Fruit fly (Drosophila melanogaster) whole organism: ENCODE data around the gene slmo.

ENCODE experiments used
- CG8478 ChIP-seq: fragments of >200 bp; optimal IDR thresholded peaks from 2 replicates; lab custom pipeline; 2018; ENCODE audit warnings: inconsistent platforms
- Dll ChIP-seq: fragments of >200 bp; optimal IDR thresholded peaks from 2 replicates; lab custom pipeline; 2017
- EcR ChIP-seq, 2 experiments: fragments of >200 bp; optimal IDR thresholded peaks; 2 replicates each; lab custom pipeline; 2017; ENCODE audit warnings: missing biosample characterization in 2 of 2, missing genetic modification characterization in 2 of 2, missing genetic modification reagents in 2 of 2
- pan ChIP-seq: fragments of >200 bp; optimal IDR thresholded peaks from 2 replicates; lab custom pipeline; 2017
- psq ChIP-seq: fragments of >200 bp; optimal IDR thresholded peaks from 2 replicates; lab custom pipeline; 2017
- usp ChIP-seq: fragments of >200 bp; optimal IDR thresholded peaks from 2 replicates; lab custom pipeline; 2017; ENCODE audit warnings: missing biosample characterization, missing genetic modification characterization, mixed read lengths

Gene slmo

DNA sequence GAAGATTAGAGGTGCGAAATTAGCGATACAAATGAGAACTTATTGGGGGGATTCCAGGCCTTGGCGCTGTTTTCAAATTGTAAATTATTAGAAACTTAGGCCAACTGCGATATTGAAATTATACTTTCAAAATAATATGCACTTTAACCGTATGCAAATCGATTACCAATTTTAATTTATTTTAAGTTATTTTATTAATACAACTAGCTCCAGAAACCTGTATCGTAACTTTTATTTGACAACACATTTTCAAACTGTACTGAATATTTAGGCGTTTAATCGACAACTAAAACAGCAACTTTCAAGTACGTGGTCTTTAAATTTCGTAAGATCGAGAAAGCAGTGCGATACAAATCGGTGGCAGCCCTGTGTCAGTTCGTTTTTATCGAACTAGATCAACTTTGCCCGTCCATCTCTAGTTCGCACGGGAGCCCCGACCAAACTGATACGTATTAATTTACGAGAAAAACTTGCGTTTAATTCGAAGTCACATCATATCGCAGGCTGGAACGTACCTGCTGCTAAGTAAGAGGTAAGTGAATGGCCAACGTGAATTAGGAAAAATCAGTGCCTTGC lies 22.2 kb upstream of the slmo start, which contains the start of the genes CG9154 and Kr-h2:
TSS of gene CG9154 (minus strand) at position 31 of the 576 bp plus-strand sequence.
TSS of gene Kr-h2 (plus strand) at position 335 of the 576 bp plus-strand sequence.
- TF ChIP-seq usp (GFP tag; lab: Kevin White, UChicago) (no peak), psq (lab: Kevin White, UChicago) (no peak), CG8478 (lab: Kevin White, UChicago) (no peak), pan (lab: Kevin White, UChicago) (no peak), EcR (GFP tag; optimal IDR thresholded peaks at IDR 0.05; lab: Kevin White, UChicago) (no peak), Dll (lab: Kevin White, UChicago) (no peak)

- TF ChIP-seq psq (lab: Kevin White, UChicago), result no peak
- TF ChIP-seq Dll (lab: Kevin White, UChicago), result no peak
Measured at dm6 chr2L:6068544-6069251, 20.2 kb upstream of the slmo start, which contains the start of the genes CG9150 and Pfdn1. Gene CG9150, minus strand, starts transcription at chr2L:6068594. Gene Pfdn1, plus strand, starts transcription at chr2L:6069079.

DNA sequence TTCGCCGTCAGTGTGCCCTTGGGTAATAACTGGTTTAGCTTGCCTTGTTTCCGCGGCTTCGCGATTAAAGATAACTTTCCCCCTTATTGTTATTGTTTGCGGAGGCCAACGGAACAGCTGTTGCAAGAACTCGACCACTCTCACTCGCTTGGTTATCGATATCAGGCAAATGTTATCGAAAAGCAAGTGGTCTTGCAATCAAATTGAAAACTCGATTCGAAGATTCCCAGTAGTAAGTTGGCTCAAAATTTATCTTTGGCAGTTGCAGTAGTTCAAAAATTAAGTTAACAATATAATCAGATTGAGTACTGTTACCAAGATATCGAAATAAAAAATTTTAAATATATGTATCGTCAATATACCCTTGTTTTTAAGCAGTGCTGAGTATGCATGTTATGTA lies 17.3 kb upstream of the slmo start, which contains the start of the genes Fbw5 and CG9147:
TSS of gene Fbw5 (minus strand) at position 131 of the 400 bp plus-strand sequence.
TSS of gene CG9147 (plus strand) at position 175 of the 400 bp plus-strand sequence.
- TF ChIP-seq CG8478 (lab: Kevin White, UChicago) (no peak), pan (lab: Kevin White, UChicago) (peak; percentile 97)

DNA sequence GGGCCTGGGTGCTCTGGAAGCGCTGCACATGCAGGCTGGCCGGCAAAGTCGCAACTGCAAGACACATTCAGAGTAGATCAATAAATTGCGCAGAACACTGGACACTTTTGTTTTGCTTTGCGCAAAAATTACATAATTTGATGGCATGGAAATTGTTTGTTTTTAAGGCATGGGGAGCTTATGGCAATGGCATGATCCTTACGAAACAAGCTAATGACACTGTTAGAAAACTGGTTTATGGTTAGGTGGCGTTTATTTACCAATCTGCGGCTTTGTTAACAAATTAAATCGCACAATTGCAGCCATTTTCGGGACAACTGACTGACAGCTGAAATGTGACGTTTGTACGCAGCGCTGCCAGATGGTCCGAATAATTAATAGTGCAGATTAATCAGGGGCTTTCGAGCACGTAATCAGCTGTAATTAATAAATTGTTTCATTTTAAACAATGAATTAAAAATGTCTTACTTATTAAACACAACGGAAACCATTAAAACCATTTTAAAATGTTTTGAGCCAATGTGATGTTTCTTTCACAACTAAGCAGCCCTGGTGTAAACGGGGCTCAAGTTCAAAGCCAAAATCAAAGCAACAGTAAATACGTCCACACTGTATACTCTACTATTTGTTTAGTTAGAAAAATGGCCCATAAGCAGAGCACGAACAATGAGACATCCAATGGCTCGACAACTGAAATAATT lies 14.0 kb upstream of the slmo start, which contains the start of the genes ND-51 and CG13994:
TSS of gene ND-51 (minus strand) at position 376 of the 701 bp plus-strand sequence.
TSS of gene CG13994 (plus strand) at position 608 of the 701 bp plus-strand sequence.
- TF ChIP-seq psq (lab: Kevin White, UChicago) (no peak), EcR (GFP tag; optimal IDR thresholded peaks at IDR 0.05; lab: Kevin White, UChicago) (no peak), CG8478 (lab: Kevin White, UChicago) (no peak), pan (lab: Kevin White, UChicago) (no peak), Dll (lab: Kevin White, UChicago) (no peak), usp (GFP tag; lab: Kevin White, UChicago) (no peak)

dm6 chr2L:6060210-6060609 lies 11.7 kb upstream of the slmo start, which contains the start of gene CG34180:
Gene CG34180, plus strand, starts transcription at chr2L:6060510.
- TF ChIP-seq Dll (lab: Kevin White, UChicago) (no peak), EcR (GFP tag; optimal IDR thresholded peaks at IDR 0.05; lab: Kevin White, UChicago) (no peak), CG8478 (lab: Kevin White, UChicago) (no peak), psq (lab: Kevin White, UChicago) (no peak), pan (lab: Kevin White, UChicago) (no peak), usp (GFP tag; lab: Kevin White, UChicago) (no peak)

DNA sequence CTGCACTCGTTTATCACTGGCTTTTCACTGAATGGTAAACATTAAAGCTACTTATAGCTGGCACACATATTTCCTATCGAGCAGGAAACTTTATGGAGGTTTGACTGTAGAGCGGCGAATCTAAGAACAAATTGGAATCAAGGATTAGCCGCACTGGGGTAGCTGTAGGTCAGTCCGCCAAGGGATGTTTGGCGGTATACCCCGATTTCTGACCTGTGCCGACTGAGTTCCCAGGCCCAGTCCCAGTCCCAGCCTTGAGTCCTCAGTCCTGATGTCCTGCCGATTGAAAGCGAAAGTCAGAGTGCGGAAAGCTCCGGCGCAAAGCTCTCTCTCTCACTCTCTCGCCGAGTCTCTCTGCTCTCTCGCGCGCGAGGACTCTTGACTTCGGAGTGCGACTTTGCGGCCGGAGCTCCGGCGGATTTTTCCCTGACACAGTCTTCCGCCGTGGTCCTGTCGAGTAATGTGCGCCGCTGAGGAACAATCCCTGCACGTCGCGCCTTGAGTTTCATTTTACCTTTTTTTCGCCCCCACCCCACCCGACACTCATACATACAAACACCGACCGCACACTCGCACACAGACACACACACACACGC lies 5.5 kb upstream of the slmo start, which contains the start of gene CG13995:
TSS of gene CG13995 (plus strand) at position 429 of the 596 bp plus-strand sequence.
- TF ChIP-seq CG8478 (lab: Kevin White, UChicago) (no peak), Dll (lab: Kevin White, UChicago) (no peak), psq (lab: Kevin White, UChicago) (no peak), EcR (GFP tag; optimal IDR thresholded peaks at IDR 0.05; lab: Kevin White, UChicago) (no peak), usp (GFP tag; lab: Kevin White, UChicago) (no peak), pan (lab: Kevin White, UChicago) (no peak)

dm6 chr2L:6051212-6051621 lies 2.7 kb upstream of the slmo start:
- TF ChIP-seq psq (lab: Kevin White, UChicago), result no peak
- TF ChIP-seq pan (lab: Kevin White, UChicago), result no peak
- no peak for TF ChIP-seq Dll (lab: Kevin White, UChicago)
- no peak for TF ChIP-seq usp (GFP tag; lab: Kevin White, UChicago)
- no peak for TF ChIP-seq CG8478 (lab: Kevin White, UChicago)
- TF ChIP-seq EcR (GFP tag; optimal IDR thresholded peaks at IDR 0.05; lab: Kevin White, UChicago), result no peak

DNA sequence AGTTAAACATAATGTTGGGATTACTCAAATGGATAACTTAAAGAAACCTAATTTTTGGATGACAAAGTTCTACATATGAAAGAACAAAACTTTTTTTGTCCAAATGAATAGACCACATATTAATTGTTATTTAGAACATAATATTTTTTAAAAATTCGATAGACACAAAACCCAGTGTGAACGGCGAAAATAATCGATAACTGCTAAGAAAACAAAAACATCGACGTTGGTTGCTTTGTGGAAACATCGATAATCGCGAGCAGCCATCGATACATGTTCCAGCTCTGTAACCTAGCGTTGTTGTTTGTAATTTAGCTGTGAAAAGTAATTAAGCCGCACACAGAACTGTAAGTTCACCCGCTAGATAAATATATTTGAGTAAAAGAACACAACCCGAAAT lies 2.1 kb upstream of the slmo start, which contains the start of gene CG9135:
TSS of gene CG9135 (plus strand) at position 226 of the 400 bp plus-strand sequence.
- TF ChIP-seq EcR (GFP tag; optimal IDR thresholded peaks at IDR 0.05; lab: Kevin White, UChicago) (no peak), CG8478 (lab: Kevin White, UChicago) (no peak), psq (lab: Kevin White, UChicago) (no peak), Dll (lab: Kevin White, UChicago) (no peak), pan (lab: Kevin White, UChicago) (no peak), usp (GFP tag; lab: Kevin White, UChicago) (no peak)

DNA sequence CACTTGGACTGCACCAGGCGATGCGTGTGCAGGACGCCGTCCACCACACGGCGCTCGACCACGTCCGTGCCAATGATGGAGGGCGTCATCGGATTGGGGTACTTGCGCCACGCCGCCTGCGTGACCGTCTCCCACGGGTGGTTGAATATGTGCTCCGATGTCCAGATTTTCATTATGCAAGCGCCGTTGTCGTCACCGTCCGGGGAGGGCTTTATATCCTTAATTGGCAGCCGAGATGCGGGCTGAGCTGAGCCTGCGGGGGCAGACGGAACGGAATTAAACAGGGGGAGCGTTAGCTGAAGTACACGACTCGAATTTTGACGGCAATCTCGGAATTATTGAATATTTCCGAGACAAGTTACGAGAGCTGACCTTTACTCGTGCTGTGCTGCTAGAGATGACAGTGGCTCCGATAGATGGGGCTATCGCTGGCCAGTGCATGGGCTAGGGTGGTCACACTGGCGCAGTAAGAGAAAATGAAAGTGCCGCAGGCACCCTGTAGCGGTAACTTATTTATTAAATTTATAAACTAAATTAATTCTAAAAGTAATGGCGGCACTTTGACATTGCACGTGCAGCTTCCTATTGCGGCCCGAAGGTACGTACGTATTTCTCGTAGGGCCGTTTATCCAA lies 862 bp downstream of the slmo start, which contains the start of gene IPIP:
TSS of gene IPIP (plus strand) at position 475 of the 633 bp plus-strand sequence.
- TF ChIP-seq usp (GFP tag; lab: Kevin White, UChicago) (no peak), CG8478 (lab: Kevin White, UChicago) (no peak), Dll (lab: Kevin White, UChicago) (no peak), pan (lab: Kevin White, UChicago) (no peak), EcR (GFP tag; optimal IDR thresholded peaks at IDR 0.05; lab: Kevin White, UChicago) (no peak), psq (lab: Kevin White, UChicago) (no peak)

DNA sequence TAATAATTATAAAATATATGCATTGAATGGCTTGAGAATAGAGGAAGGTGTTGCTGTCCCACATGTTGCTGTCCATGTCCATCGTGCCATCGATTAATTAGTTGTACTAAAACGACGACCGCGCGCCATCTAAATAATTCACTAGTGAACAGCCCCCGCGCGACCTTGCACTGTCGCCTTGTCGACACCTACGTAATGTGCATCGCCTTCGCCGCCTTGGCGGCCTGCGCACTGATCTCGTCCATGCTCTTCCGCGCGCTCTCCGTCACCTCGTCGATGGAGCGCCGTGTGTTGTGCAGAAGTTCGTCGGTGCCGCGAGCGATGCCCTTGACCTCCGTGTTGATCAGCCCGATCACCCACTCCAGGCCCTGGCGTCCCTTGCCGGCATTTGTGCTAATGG lies 1.6 kb downstream of the slmo start:
- TF ChIP-seq CG8478 (lab: Kevin White, UChicago) (no peak), psq (lab: Kevin White, UChicago) (no peak), EcR (GFP tag; optimal IDR thresholded peaks at IDR 0.05; lab: Kevin White, UChicago) (no peak), Dll (lab: Kevin White, UChicago) (no peak), pan (lab: Kevin White, UChicago) (no peak), usp (GFP tag; lab: Kevin White, UChicago) (no peak)
